Worm (Caenorhabditis elegans) whole organism, L3 larva: ENCODE measurements around the gene F39E9.14.

ENCODE experiments used
- R02D3.7 ChIP-seq: fragments of 150-350 bp; optimal IDR thresholded peaks from 2 replicates; lab custom pipeline; 2014; ENCODE audit warnings: missing biosample characterization, missing genetic modification characterization
- ZK546.5 ChIP-seq: sonication (generic microtip); optimal IDR thresholded peaks from 2 replicates; lab custom pipeline; 2017; ENCODE audit warnings: missing biosample characterization, missing genetic modification characterization
- aly-2 ChIP-seq: fragments of 150-350 bp; optimal IDR thresholded peaks from 2 replicates; lab custom pipeline; 2014; ENCODE audit warnings: missing biosample characterization, missing genetic modification characterization
- ama-1 ChIP-seq: fragments of 150-350 bp; optimal IDR thresholded peaks from 2 replicates; lab custom pipeline; 2018
- ceh-16 ChIP-seq: sonication (generic microtip); optimal IDR thresholded peaks from 2 replicates; lab custom pipeline; 2017; ENCODE audit warnings: missing biosample characterization, missing genetic modification characterization
- ceh-82 ChIP-seq: fragments of 150-350 bp; optimal IDR thresholded peaks from 2 replicates; lab custom pipeline; 2014; ENCODE audit warnings: missing biosample characterization, missing genetic modification characterization
- daf-12 ChIP-seq: fragments of 150-350 bp; optimal IDR thresholded peaks from 2 replicates; lab custom pipeline; 2014; ENCODE audit warnings: missing biosample characterization, missing genetic modification reagents, missing genetic modification characterization
- egl-27 ChIP-seq: sonication (generic microtip); optimal IDR thresholded peaks from 4 replicates; lab custom pipeline; 2017; ENCODE audit warnings: missing biosample characterization, missing genetic modification reagents, missing genetic modification characterization
- elt-1 ChIP-seq: fragments of 150-350 bp; optimal IDR thresholded peaks from 2 replicates; lab custom pipeline; 2014; ENCODE audit warnings: missing biosample characterization, missing genetic modification characterization
- elt-2 ChIP-seq: sonication (generic microtip); optimal IDR thresholded peaks from 2 replicates; lab custom pipeline; 2016; ENCODE audit warnings: missing genetic modification reagents, mild to moderate bottlenecking, missing genetic modification characterization, missing compliant biosample characterization
- eor-1 ChIP-seq, 2 experiments: fragments of 150-350 bp; optimal IDR thresholded peaks; 2 replicates each; lab custom pipeline; 2014 to 2018; ENCODE audit warnings: missing biosample characterization in 2 of 2, missing genetic modification characterization in 2 of 2
- fkh-10 ChIP-seq: sonication (generic microtip); optimal IDR thresholded peaks from 2 replicates; lab custom pipeline; 2017; ENCODE audit warnings: missing biosample characterization, missing genetic modification reagents, missing genetic modification characterization
- fkh-2 ChIP-seq: fragments of 150-350 bp; optimal IDR thresholded peaks from 2 replicates; lab custom pipeline; 2014; ENCODE audit warnings: missing biosample characterization, missing genetic modification reagents, missing genetic modification characterization
- fos-1 ChIP-seq: fragments of 150-350 bp; optimal IDR thresholded peaks from 2 replicates; lab custom pipeline; 2014; ENCODE audit warnings: missing biosample characterization, missing genetic modification characterization
- jun-1 ChIP-seq: fragments of 150-350 bp; optimal IDR thresholded peaks from 2 replicates; lab custom pipeline; 2014; ENCODE audit warnings: missing biosample characterization, missing genetic modification reagents, missing genetic modification characterization
- lin-15B ChIP-seq: fragments of 150-350 bp; optimal IDR thresholded peaks from 2 replicates; lab custom pipeline; 2014; ENCODE audit warnings: missing biosample characterization, missing genetic modification characterization
- lin-39 ChIP-seq: fragments of 150-350 bp; optimal IDR thresholded peaks from 2 replicates; lab custom pipeline; 2018; ENCODE audit warnings: missing biosample characterization, missing genetic modification reagents, missing genetic modification characterization
- lsy-12 ChIP-seq: sonication (generic microtip); optimal IDR thresholded peaks from 2 replicates; lab custom pipeline; 2016; ENCODE audit warnings: mild to moderate bottlenecking, missing genetic modification characterization, missing compliant biosample characterization
- mdl-1 ChIP-seq: fragments of 150-350 bp; optimal IDR thresholded peaks from 2 replicates; lab custom pipeline; 2014; ENCODE audit warnings: missing biosample characterization, missing genetic modification characterization
- mml-1 ChIP-seq: fragments of 150-350 bp; sonication (generic microtip); optimal IDR thresholded peaks from 3 replicates; lab custom pipeline; 2014; ENCODE audit warnings: missing biosample characterization, missing genetic modification characterization
- nhr-11 ChIP-seq: fragments of 150-350 bp; optimal IDR thresholded peaks from 2 replicates; lab custom pipeline; 2014; ENCODE audit warnings: missing biosample characterization, missing genetic modification characterization
- nhr-12 ChIP-seq: fragments of 150-350 bp; optimal IDR thresholded peaks from 2 replicates; lab custom pipeline; 2014; ENCODE audit warnings: missing biosample characterization, missing genetic modification characterization
- nhr-23 ChIP-seq: fragments of 150-350 bp; optimal IDR thresholded peaks from 2 replicates; lab custom pipeline; 2014; ENCODE audit warnings: missing biosample characterization, missing genetic modification reagents, missing genetic modification characterization
- nhr-237 ChIP-seq: fragments of 150-350 bp; optimal IDR thresholded peaks from 2 replicates; lab custom pipeline; 2014; ENCODE audit warnings: missing biosample characterization, missing genetic modification characterization
- nhr-25 ChIP-seq: sonication (generic microtip); optimal IDR thresholded peaks from 2 replicates; lab custom pipeline; 2017; ENCODE audit warnings: missing biosample characterization, missing genetic modification characterization
- nhr-28 ChIP-seq: fragments of 150-350 bp; optimal IDR thresholded peaks from 2 replicates; lab custom pipeline; 2014; ENCODE audit warnings: missing biosample characterization, missing genetic modification characterization
- nhr-43 ChIP-seq: sonication (generic microtip); optimal IDR thresholded peaks from 2 replicates; lab custom pipeline; 2016; ENCODE audit warnings: mild to moderate bottlenecking, missing genetic modification characterization, missing compliant biosample characterization; ENCODE audit not compliant: poor library complexity, severe bottlenecking
- nhr-67 ChIP-seq: fragments of 150-350 bp; optimal IDR thresholded peaks from 2 replicates; lab custom pipeline; 2014; ENCODE audit warnings: missing biosample characterization, missing genetic modification characterization
- nhr-76 ChIP-seq: fragments of 150-350 bp; sonication (generic microtip); optimal IDR thresholded peaks from 5 replicates; lab custom pipeline; 2014; ENCODE audit warnings: missing biosample characterization, missing genetic modification characterization
- pha-4 ChIP-seq: fragments of 150-350 bp; optimal IDR thresholded peaks from 2 replicates; lab custom pipeline; 2014; ENCODE audit warnings: missing biosample characterization, missing genetic modification reagents, missing genetic modification characterization
- pqm-1 ChIP-seq: fragments of 150-350 bp; optimal IDR thresholded peaks from 2 replicates; lab custom pipeline; 2017; ENCODE audit warnings: missing biosample characterization, missing genetic modification characterization, inconsistent platforms
- sea-2 ChIP-seq: fragments of 150-350 bp; sonication (generic microtip); optimal IDR thresholded peaks from 4 replicates; lab custom pipeline; 2014; ENCODE audit warnings: missing biosample characterization, missing genetic modification reagents, missing genetic modification characterization
- skn-1 ChIP-seq: fragments of 150-350 bp; optimal IDR thresholded peaks from 2 replicates; lab custom pipeline; 2014; ENCODE audit warnings: missing biosample characterization, missing genetic modification characterization
- snpc-4 ChIP-seq: fragments of 150-350 bp; optimal IDR thresholded peaks from 2 replicates; lab custom pipeline; 2014; ENCODE audit warnings: missing biosample characterization, missing genetic modification characterization
- unc-39 ChIP-seq: sonication (generic microtip); optimal IDR thresholded peaks from 4 replicates; lab custom pipeline; 2017; ENCODE audit warnings: missing biosample characterization, missing genetic modification characterization
- zag-1 ChIP-seq: fragments of 150-350 bp; optimal IDR thresholded peaks from 2 replicates; lab custom pipeline; 2014; ENCODE audit warnings: missing biosample characterization, missing genetic modification characterization
- ztf-4 ChIP-seq: fragments of 150-350 bp; optimal IDR thresholded peaks from 2 replicates; lab custom pipeline; 2014; ENCODE audit warnings: missing biosample characterization, missing genetic modification characterization

Gene F39E9.14

ce11 chrII:3295193-3295592, 4.7 kb upstream of the F39E9.14 start, which contains the start of gene btb-17:
btb-17 (plus strand) TSS chrII:3295405.
- TF ChIP-seq nhr-25 (tag; lab: Kevin White, UChicago) (no peak), elt-2 (tag; lab: Kevin White, UChicago) (peak; percentile 77), egl-27 (tag; lab: Kevin White, UChicago) (no peak), unc-39 (tag; lab: Kevin White, UChicago) (no peak), elt-1 (tag; lab: Kevin White, UChicago) (no peak), R02D3.7 (tag; lab: Kevin White, UChicago) (no peak), nhr-12 (no peak), pqm-1 (peak; percentile 55)
- TF ChIP-seq, all 47 proteins: peak for 2

ce11 chrII:3287073-3287472, 3.4 kb downstream of the F39E9.14 start, which contains the start of gene sri-63:
sri-63 (plus strand) TSS chrII:3287373.
- TF ChIP-seq lin-15B: no peak
- no peak for TF ChIP-seq nhr-23
- TF ChIP-seq sea-2 (GFP tag; lab: Kevin White, UChicago): no peak
- no peak for TF ChIP-seq daf-12
- no peak for TF ChIP-seq fkh-10 (GFP tag; lab: Kevin White, UChicago)
- no peak for TF ChIP-seq skn-1
- TF ChIP-seq unc-39 (tag; lab: Kevin White, UChicago): no peak
- no peak for TF ChIP-seq jun-1
- no peak for TF ChIP-seq nhr-25 (tag; lab: Kevin White, UChicago)
- no peak for TF ChIP-seq egl-27 (tag; lab: Kevin White, UChicago)
- no peak for TF ChIP-seq ZK546.5 (tag; lab: Kevin White, UChicago)

ce11 chrII:3284558-3284957, 5.9 kb downstream of the F39E9.14 start, which contains the start of gene scl-15:
scl-15 (minus strand) TSS chrII:3284658.
- TF ChIP-seq egl-27 (tag; lab: Kevin White, UChicago) (no peak), nhr-237 (tag; lab: Kevin White, UChicago) (no peak), ztf-4 (no peak), lsy-12 (tag; lab: Kevin White, UChicago) (no peak), lin-39 (tag; lab: Kevin White, UChicago) (no peak), nhr-12 (no peak), fkh-10 (GFP tag; lab: Kevin White, UChicago) (no peak), lin-15B (no peak), jun-1 (no peak), unc-39 (tag; lab: Kevin White, UChicago) (no peak), nhr-11 (tag; lab: Kevin White, UChicago) (no peak), nhr-43 (tag; lab: Kevin White, UChicago) (no peak), skn-1 (no peak), fos-1 (tag; lab: Kevin White, UChicago) (no peak), ZK546.5 (tag; lab: Kevin White, UChicago) (no peak), nhr-67 (tag; lab: Kevin White, UChicago) (no peak), zag-1 (tag; lab: Kevin White, UChicago) (no peak), fkh-2 (tag; lab: Kevin White, UChicago) (no peak), mdl-1 (tag; lab: Kevin White, UChicago) (no peak), pha-4 (tag; lab: Kevin White, UChicago) (no peak)

- TF ChIP-seq ama-1 (lab: Kevin White, UChicago): no peak
These were observed 8.1 kb downstream of the F39E9.14 start, which contains the start of gene nep-13 for ce11 chrII:3282353-3282752. nep-13 (plus strand) TSS chrII:3282653.

- no peak for TF ChIP-seq nhr-23
- TF ChIP-seq lin-39 (tag; lab: Kevin White, UChicago): no peak
- TF ChIP-seq nhr-12: no peak
- TF ChIP-seq mml-1 (tag; lab: Kevin White, UChicago): no peak
- TF ChIP-seq zag-1 (tag; lab: Kevin White, UChicago): no peak
- TF ChIP-seq ztf-4: no peak
- TF ChIP-seq snpc-4 (tag; lab: Kevin White, UChicago): no peak
- no peak for TF ChIP-seq aly-2 (tag; lab: Kevin White, UChicago)
- no peak for TF ChIP-seq elt-1 (tag; lab: Kevin White, UChicago)
- no peak for TF ChIP-seq nhr-67 (tag; lab: Kevin White, UChicago)
- no peak for TF ChIP-seq nhr-76 (tag; lab: Kevin White, UChicago)
- no peak for TF ChIP-seq eor-1 (tag; optimal IDR thresholded peaks at IDR 0.05; lab: Kevin White, UChicago)
- TF ChIP-seq ceh-82 (tag; lab: Kevin White, UChicago): no peak
- TF ChIP-seq fkh-10 (GFP tag; lab: Kevin White, UChicago): no peak
- TF ChIP-seq nhr-237 (tag; lab: Kevin White, UChicago): no peak
- no peak for TF ChIP-seq nhr-28 (tag; lab: Kevin White, UChicago)
- TF ChIP-seq ama-1 (lab: Kevin White, UChicago): no peak
- no peak for TF ChIP-seq ceh-16 (tag; lab: Kevin White, UChicago)
These were observed 11.8 kb downstream of the F39E9.14 start, which contains the start of gene wht-4 for ce11 chrII:3278634-3279033. wht-4 (plus strand) TSS chrII:3278934.
